Fruit fly (Drosophila melanogaster): Measurements from ENCODE around the gene AhcyL2.

AhcyL2 gene

dm6 chr3R:17014276-17014675 is 32.3 kb upstream of the AhcyL2 start, which contains the start of gene Pxd:
Pxd (plus strand) TSS chr3R:17014576.
- no peak for TF ChIP-seq CkIIα-i1 (GFP tag; IDR thresholded peaks at IDR 0.05)
- TF ChIP-seq CG2120 (GFP tag; optimal IDR thresholded peaks at IDR 0.05) = no peak
- TF ChIP-seq CG10147 (GFP tag; optimal IDR thresholded peaks at IDR 0.05) = no peak
- peak; percentile 8 for TF ChIP-seq ewg (GFP tag; optimal IDR thresholded peaks at IDR 0.05)

- TF ChIP-seq GATAe (GFP tag; conservative IDR thresholded peaks at IDR 0.05) (0 out of 2 replicates have a peak, but pooled peaks have one; percentile 13), Elba2 (GFP tag; optimal IDR thresholded peaks at IDR 0.05) (peak; percentile 65), CG10147 (GFP tag; optimal IDR thresholded peaks at IDR 0.05) (no peak), grn (GFP tag; optimal IDR thresholded peaks at IDR 0.05) (peak; percentile 53), mirr (GFP tag; optimal IDR thresholded peaks at IDR 0.05) (peak; percentile 93)
Measured at dm6 chr3R:17008675-17009022, 26.7 kb upstream of the AhcyL2 start.

DNA sequence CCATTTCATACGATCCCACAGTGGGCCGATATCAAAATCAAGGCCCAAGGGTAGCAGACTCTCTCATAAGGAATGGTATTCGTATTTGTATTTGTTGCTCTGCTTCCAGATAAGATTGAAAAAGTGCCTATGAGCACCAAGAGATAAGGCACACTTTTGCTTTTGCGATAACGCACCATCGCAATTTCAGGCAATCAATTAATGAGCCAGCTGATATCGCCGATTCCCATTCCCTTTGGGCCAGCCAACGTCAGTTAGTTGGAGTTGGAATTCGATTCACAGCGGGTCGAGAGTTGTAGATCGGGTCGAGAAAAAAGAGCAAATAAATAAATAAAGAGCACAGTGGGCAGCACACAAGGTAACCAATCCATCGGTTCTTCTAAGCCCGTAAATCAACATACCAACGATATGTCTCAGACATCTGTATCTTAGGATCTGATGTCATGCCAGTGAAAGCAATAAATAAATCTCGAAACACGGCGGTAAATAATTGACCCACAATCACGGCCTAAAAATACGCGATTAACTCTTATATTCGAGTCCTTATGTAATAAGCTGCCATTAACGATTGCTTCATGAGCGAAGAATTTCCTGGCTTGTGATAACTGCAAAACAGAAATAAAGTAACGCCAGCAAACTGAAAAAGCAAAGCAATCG is 26.2 kb upstream of the AhcyL2 start, which contains the start of gene CG8907:
TSS of gene CG8907 (plus strand) at position 252 of the 657 bp plus-strand sequence.
- no peak for TF ChIP-seq her (GFP tag; optimal IDR thresholded peaks at IDR 0.05)
- TF ChIP-seq Pdp1 (GFP tag; optimal IDR thresholded peaks at IDR 0.05) = peak in 1 of 2 experiments; percentile 75
- TF ChIP-seq jigr1 (GFP tag; IDR thresholded peaks at IDR 0.05) = no peak
- TF ChIP-seq MBD-R2 (GFP tag; IDR thresholded peaks at IDR 0.05) = peak; percentile 12; the same call in 1 of the 2 replicates
- TF ChIP-seq ssp (GFP tag; IDR thresholded peaks at IDR 0.05) = no peak
- TF ChIP-seq ac (GFP tag; optimal IDR thresholded peaks at IDR 0.05) = no peak
- peak; percentile 49 for TF ChIP-seq CG34376 (GFP tag; optimal IDR thresholded peaks at IDR 0.05)
- peak; percentile 11 for TF ChIP-seq CG18599 (GFP tag; optimal IDR thresholded peaks at IDR 0.05)
- peak; percentile 20 for TF ChIP-seq BtbVII (GFP tag; optimal IDR thresholded peaks at IDR 0.05)
- TF ChIP-seq ftz-f1 (GFP tag; optimal IDR thresholded peaks at IDR 0.05) = no peak
- no peak for TF ChIP-seq CG4360 (GFP tag; IDR thresholded peaks at IDR 0.05)
- TF ChIP-seq pb (GFP tag; optimal IDR thresholded peaks at IDR 0.05) = no peak
- no peak for TF ChIP-seq sc (optimal IDR thresholded peaks at IDR 0.05)
- TF ChIP-seq sc (GFP tag; optimal IDR thresholded peaks at IDR 0.05) = no peak
- TF ChIP-seq lbe (GFP tag; optimal IDR thresholded peaks at IDR 0.05) = no peak
- TF ChIP-seq wor (GFP tag; IDR thresholded peaks at IDR 0.05) = no peak
- TF ChIP-seq B-H2 (GFP tag; optimal IDR thresholded peaks at IDR 0.05) = peak; percentile 9
- no peak for TF ChIP-seq seq (GFP tag; IDR thresholded peaks at IDR 0.05)
- TF ChIP-seq grn (GFP tag; optimal IDR thresholded peaks at IDR 0.05) = peak; percentile 82
- TF ChIP-seq zfh1 (GFP tag; IDR thresholded peaks at IDR 0.05) = no peak
- TF ChIP-seq CG42726 (GFP tag; IDR thresholded peaks at IDR 0.05; ENCODE audit: partially characterized antibody) = no peak
- TF ChIP-seq CG3995 (GFP tag; optimal IDR thresholded peaks at IDR 0.05) = no peak
- no peak for TF ChIP-seq CG8089 (GFP tag; optimal IDR thresholded peaks at IDR 0.05)
- no peak for TF ChIP-seq Tbp (GFP tag; optimal IDR thresholded peaks at IDR 0.05)
- TF ChIP-seq Bteb2 (GFP tag; optimal IDR thresholded peaks at IDR 0.05) = no peak
- no peak for TF ChIP-seq grau (tag; optimal IDR thresholded peaks at IDR 0.05)
- no peak for TF ChIP-seq dan (GFP tag; IDR thresholded peaks at IDR 0.05)
- peak; percentile 6 for TF ChIP-seq gro (GFP tag; optimal IDR thresholded peaks at IDR 0.05)
- TF ChIP-seq hb (GFP tag; IDR thresholded peaks at IDR 0.05; ENCODE audit: partially characterized antibody) = no peak
- no peak for TF ChIP-seq CG17361 (GFP tag; IDR thresholded peaks at IDR 0.05)
- no peak for TF ChIP-seq pho (GFP tag; optimal IDR thresholded peaks at IDR 0.05)
- TF ChIP-seq CG31388 (GFP tag; optimal IDR thresholded peaks at IDR 0.05) = no peak
- peak; percentile 49 for TF ChIP-seq Med (GFP tag)
- no peak for TF ChIP-seq kah (GFP tag; optimal IDR thresholded peaks at IDR 0.05)
- TF ChIP-seq CG10543 (GFP tag; optimal IDR thresholded peaks at IDR 0.05) = peak; percentile 39
- peak; percentile 98 for TF ChIP-seq exex (tag; optimal IDR thresholded peaks at IDR 0.05)
- TF ChIP-seq CG30020 (tag; optimal IDR thresholded peaks at IDR 0.05) = no peak
- TF ChIP-seq CG8388 (GFP tag; optimal IDR thresholded peaks at IDR 0.05) = no peak
- no peak for TF ChIP-seq CG7963 (GFP tag; IDR thresholded peaks at IDR 0.05; ENCODE audit: partially characterized antibody)
- no peak for TF ChIP-seq CG16863 (GFP tag; optimal IDR thresholded peaks at IDR 0.05)

Data from whole organism, embryonic.